Worm (Caenorhabditis elegans) whole organism, L4/young adult: ENCODE results near the gene H12C20.7.

Experiments
- W03F9.2 ChIP-seq: fragments of 150-350 bp; optimal IDR thresholded peaks from 2 replicates; lab custom pipeline; 2014; ENCODE audit warnings: missing biosample characterization, missing genetic modification characterization
- dao-5 ChIP-seq: sonication (generic microtip); optimal IDR thresholded peaks from 2 replicates; lab custom pipeline; 2016; ENCODE audit warnings: missing genotype, missing genetic modification characterization, moderate library complexity, missing compliant biosample characterization
- him-1 ChIP-seq: sonication (generic microtip); optimal IDR thresholded peaks from 2 replicates; lab custom pipeline; 2016; ENCODE audit warnings: missing genotype, missing genetic modification reagents, missing genetic modification characterization, missing compliant biosample characterization

ce11 chrV:11610481-11610880 is 37.7 kb upstream of the H12C20.7 start, which contains the start of gene sas-5:
- TF ChIP-seq dao-5 (tag; lab: Kevin White, UChicago) (no peak), W03F9.2 (tag; lab: Kevin White, UChicago) (peak; percentile 34), him-1 (tag; lab: Kevin White, UChicago) (no peak)
